Worm (Caenorhabditis elegans) whole organism, L4/young adult: ENCODE measurements around the gene dnj-1.

ENCODE experiments used
- W03F9.2 ChIP-seq: fragments of 150-350 bp; optimal IDR thresholded peaks from 2 replicates; lab custom pipeline; 2014; ENCODE audit warnings: missing biosample characterization, missing genetic modification characterization
- dao-5 ChIP-seq: sonication (generic microtip); optimal IDR thresholded peaks from 2 replicates; lab custom pipeline; 2016; ENCODE audit warnings: missing genotype, missing genetic modification characterization, moderate library complexity, missing compliant biosample characterization
- him-1 ChIP-seq: sonication (generic microtip); optimal IDR thresholded peaks from 2 replicates; lab custom pipeline; 2016; ENCODE audit warnings: missing genotype, missing genetic modification reagents, missing genetic modification characterization, missing compliant biosample characterization

DNA sequence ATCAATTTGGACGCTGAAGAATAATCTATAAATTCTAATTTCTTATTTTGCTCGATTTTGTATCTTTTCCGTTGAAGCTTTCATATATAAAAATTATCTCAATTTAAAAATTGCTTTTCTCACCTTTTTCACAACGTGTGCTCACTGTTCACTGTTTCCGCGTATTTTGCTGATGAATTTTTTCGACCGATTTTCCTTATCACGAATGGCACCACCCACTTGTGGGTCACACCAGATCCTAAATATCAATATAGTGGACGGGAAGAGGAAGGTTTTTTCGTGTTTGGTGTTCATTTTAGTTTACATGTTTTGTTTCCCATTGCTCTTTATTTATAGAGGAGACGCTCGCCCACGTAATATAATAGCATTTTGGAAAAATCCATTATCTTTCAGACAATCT is 16.9 kb downstream of the dnj-1 start:
- TF ChIP-seq dao-5 (tag; lab: Kevin White, UChicago), result no peak
- TF ChIP-seq him-1 (tag; lab: Kevin White, UChicago), result no peak
- no peak for TF ChIP-seq W03F9.2 (tag; lab: Kevin White, UChicago)
